Worm (Caenorhabditis elegans) whole organism, young adult: ENCODE results near the gene F48E8.8.
A peak's percentile ranks its signal among the peaks of the same experiment; 100 is the strongest.

Experiments
- K12H6.12 ChIP-seq: fragments of 200-800 bp; sonication (Bioruptor generic); optimal IDR thresholded peaks from 2 replicates; lab custom pipeline; 2018; ENCODE audit warnings: mild to moderate bottlenecking, missing genetic modification characterization, missing compliant biosample characterization
- Y53G8AR.9 ChIP-seq: fragments of 200-800 bp; sonication (Bioruptor generic); conservative IDR thresholded peaks from 2 replicates; pipeline ENCODE4 v1.3.6; 2022; ENCODE audit warnings: missing genetic modification reagents, missing genetic modification characterization, missing compliant biosample characterization
- Y56A3A.18 ChIP-seq: fragments of 200-800 bp; sonication (Bioruptor generic); IDR thresholded peaks from 2 replicates; pipeline ENCODE4 v1.3.6; 2022; ENCODE audit warnings: missing genetic modification reagents, missing genetic modification characterization, missing compliant biosample characterization
- Y67H2A.10 ChIP-seq: fragments of 200-800 bp; sonication (Bioruptor generic); conservative IDR thresholded peaks from 2 replicates; pipeline ENCODE4 v1.3.6; 2022; ENCODE audit warnings: missing genetic modification reagents, missing genetic modification characterization, missing compliant biosample characterization
- ZK185.1 ChIP-seq: sonication (generic microtip); optimal IDR thresholded peaks from 2 replicates; lab custom pipeline; 2016; ENCODE audit warnings: mild to moderate bottlenecking, missing genetic modification characterization, missing compliant biosample characterization; ENCODE audit not compliant: poor library complexity, severe bottlenecking
- aptf-3 ChIP-seq: fragments of 200-800 bp; sonication (Bioruptor generic); IDR thresholded peaks from 2 replicates; pipeline ENCODE4 v1.3.6; 2022; ENCODE audit warnings: missing genetic modification characterization, missing compliant biosample characterization
- attf-3 ChIP-seq: fragments of 200-800 bp; sonication (Bioruptor generic); conservative IDR thresholded peaks from 2 replicates; pipeline ENCODE4 v1.3.6; 2022; ENCODE audit warnings: missing genetic modification reagents, missing genetic modification characterization, missing compliant biosample characterization
- attf-5 ChIP-seq: fragments of 200-800 bp; sonication (Bioruptor generic); optimal IDR thresholded peaks from 2 replicates; lab custom pipeline; 2018; ENCODE audit warnings: mild to moderate bottlenecking, missing genetic modification characterization, missing compliant biosample characterization
- ceh-27 ChIP-seq: fragments of 200-800 bp; sonication (Bioruptor generic); optimal IDR thresholded peaks from 2 replicates; lab custom pipeline; 2018; ENCODE audit warnings: mild to moderate bottlenecking, missing genetic modification characterization, moderate library complexity, missing compliant biosample characterization
- ceh-40 ChIP-seq: fragments of 200-800 bp; sonication (Bioruptor generic); IDR thresholded peaks from 2 replicates; pipeline ENCODE4 v1.3.6; 2022; ENCODE audit warnings: missing genetic modification characterization, missing compliant biosample characterization
- chd-7 ChIP-seq: sonication (generic microtip); optimal IDR thresholded peaks from 2 replicates; lab custom pipeline; 2016; ENCODE audit warnings: mild to moderate bottlenecking, missing genetic modification characterization, moderate library complexity, missing compliant biosample characterization
- die-1 ChIP-seq: sonication (generic microtip); optimal IDR thresholded peaks from 2 replicates; lab custom pipeline; 2016; ENCODE audit warnings: missing genotype, mild to moderate bottlenecking, missing genetic modification characterization, missing compliant biosample characterization
- dpl-1 ChIP-seq: fragments of 150-350 bp; optimal IDR thresholded peaks from 2 replicates; lab custom pipeline; 2014; ENCODE audit warnings: missing biosample characterization, missing genetic modification reagents, missing genetic modification characterization
- efl-1 ChIP-seq: fragments of 150-350 bp; optimal IDR thresholded peaks from 2 replicates; lab custom pipeline; 2014; ENCODE audit warnings: missing biosample characterization, missing genetic modification reagents, missing genetic modification characterization
- fkh-3 ChIP-seq: sonication (generic microtip); optimal IDR thresholded peaks from 2 replicates; lab custom pipeline; 2016; ENCODE audit warnings: mild to moderate bottlenecking, missing genetic modification characterization, missing compliant biosample characterization
- hlh-26 ChIP-seq: fragments of 200-800 bp; sonication (Bioruptor generic); conservative IDR thresholded peaks from 2 replicates; pipeline ENCODE4 v1.3.6; 2022; ENCODE audit warnings: missing genetic modification reagents, missing genetic modification characterization, missing compliant biosample characterization
- hmg-20 ChIP-seq: fragments of 200-800 bp; sonication (Bioruptor generic); IDR thresholded peaks from 2 replicates; pipeline ENCODE4 v1.3.6; 2022; ENCODE audit warnings: missing genetic modification reagents, missing genetic modification characterization, missing compliant biosample characterization
- let-607 ChIP-seq, 2 experiments: fragments of 200-800 bp in 1 of 2; sonication (Bioruptor generic) in 1 of 2; sonication (generic microtip) in 1 of 2; optimal IDR thresholded peaks; 2 replicates each; lab custom pipeline; 2016 to 2018; ENCODE audit warnings: mild to moderate bottlenecking in 2 of 2, missing compliant biosample characterization in 2 of 2, missing genetic modification characterization in 2 of 2, moderate library complexity in 2 of 2, missing genotype in 1 of 2
- lin-35 ChIP-seq, 3 experiments: fragments of 150-350 bp in 2 of 3; sonication (generic microtip) in 1 of 3; optimal IDR thresholded peaks; 2 replicates each; lab custom pipeline; 2014 to 2018; ENCODE audit warnings: missing biosample characterization in 3 of 3, missing genetic modification characterization in 3 of 3, missing genetic modification reagents in 3 of 3
- mcd-1 ChIP-seq: fragments of 200-800 bp; sonication (Bioruptor generic); IDR thresholded peaks from 2 replicates; pipeline ENCODE4 v1.3.6; 2022; ENCODE audit warnings: missing genetic modification reagents, missing genetic modification characterization, missing compliant biosample characterization
- mel-28 ChIP-seq: sonication (generic microtip); optimal IDR thresholded peaks from 2 replicates; lab custom pipeline; 2016; ENCODE audit warnings: borderline replicate concordance, mild to moderate bottlenecking, missing genetic modification characterization, missing compliant biosample characterization
- mes-4 ChIP-seq: sonication (generic microtip); optimal IDR thresholded peaks from 2 replicates; lab custom pipeline; 2016; ENCODE audit warnings: missing genotype, missing genetic modification characterization, missing compliant biosample characterization
- mxl-1 ChIP-seq: sonication (generic microtip); optimal IDR thresholded peaks from 2 replicates; lab custom pipeline; 2016; ENCODE audit warnings: missing genetic modification characterization, missing compliant biosample characterization
- nfya-2 ChIP-seq: fragments of 200-800 bp; sonication (Bioruptor generic); IDR thresholded peaks from 2 replicates; pipeline ENCODE4 v1.3.6; 2022; ENCODE audit warnings: missing genetic modification reagents, missing genetic modification characterization, missing compliant biosample characterization
- nfyb-1 ChIP-seq: fragments of 200-800 bp; sonication (Bioruptor generic); IDR thresholded peaks from 2 replicates; pipeline ENCODE4 v1.3.6; 2022; ENCODE audit warnings: missing genetic modification reagents, missing genetic modification characterization, missing compliant biosample characterization
- nhr-27 ChIP-seq: fragments of 200-800 bp; sonication (Bioruptor generic); optimal IDR thresholded peaks from 2 replicates; lab custom pipeline; 2018; ENCODE audit warnings: mild to moderate bottlenecking, missing genetic modification characterization, moderate library complexity, missing compliant biosample characterization
- rcor-1 ChIP-seq: fragments of 200-800 bp; sonication (Bioruptor generic); IDR thresholded peaks from 2 replicates; pipeline ENCODE4 v1.3.6; 2022; ENCODE audit warnings: missing genetic modification reagents, missing genetic modification characterization, missing compliant biosample characterization
- repo-1 ChIP-seq: sonication (generic microtip); optimal IDR thresholded peaks from 2 replicates; lab custom pipeline; 2017; ENCODE audit warnings: mild to moderate bottlenecking, missing genetic modification characterization, missing compliant biosample characterization
- rpc-1 ChIP-seq, 2 experiments: fragments of 150-350 bp in 1 of 2; sonication (generic microtip) in 1 of 2; optimal IDR thresholded peaks; 2 replicates each; lab custom pipeline; 2014 to 2018; ENCODE audit warnings: missing biosample characterization in 1 of 2, missing genetic modification characterization in 1 of 2, missing genetic modification reagents in 1 of 2, missing genotype in 1 of 2
- sdz-38 ChIP-seq: sonication (generic microtip); optimal IDR thresholded peaks from 2 replicates; lab custom pipeline; 2016; ENCODE audit warnings: missing genotype, missing genetic modification characterization, missing compliant biosample characterization
- snpc-4 ChIP-seq, 5 experiments: fragments of 150-350 bp in 1 of 5; sonication (generic microtip) in 4 of 5; optimal IDR thresholded peaks; 2 replicates each; lab custom pipeline; 2014 to 2018; ENCODE audit warnings: missing genetic modification characterization in 5 of 5, missing biosample characterization in 3 of 5, antibody characterized with exemption in 2 of 5, mild to moderate bottlenecking in 2 of 5, missing compliant biosample characterization in 2 of 5, missing genotype in 2 of 5, moderate library complexity in 2 of 5, missing genetic modification reagents in 1 of 5
- sptf-2 ChIP-seq: fragments of 200-800 bp; sonication (Bioruptor generic); optimal IDR thresholded peaks from 2 replicates; lab custom pipeline; 2018; ENCODE audit warnings: mild to moderate bottlenecking, missing genetic modification characterization, missing compliant biosample characterization
- xnd-1 ChIP-seq: sonication (generic microtip); optimal IDR thresholded peaks from 2 replicates; lab custom pipeline; 2016; ENCODE audit warnings: missing genotype, missing genetic modification reagents, missing genetic modification characterization, missing compliant biosample characterization

Gene F48E8.8

ce11 chrIII:5498973-5499372, 49.4 kb upstream of the F48E8.8 start, which contains the start of gene R02F2.9 (continued):
- no peak for TF ChIP-seq mes-4 (tag; lab: Kevin White, UChicago)
- no peak for TF ChIP-seq chd-7 (tag; lab: Kevin White, UChicago)
- no peak for TF ChIP-seq attf-5 (GFP tag; lab: Kevin White, UChicago)
- no peak for TF ChIP-seq ceh-27
- no peak for TF ChIP-seq let-607 (tag; optimal IDR thresholded peaks at IDR 0.05; lab: Kevin White, UChicago)
- TF ChIP-seq dpl-1, result peak; percentile 35
- peak; percentile 44 for TF ChIP-seq efl-1 (GFP tag; lab: Kevin White, UChicago)
- TF ChIP-seq attf-3 (GFP tag; lab: Robert Waterston, UW), result peak; percentile 95
- no peak for TF ChIP-seq rcor-1 (GFP tag; lab: Robert Waterston, UW)
- TF ChIP-seq Y53G8AR.9 (GFP tag; lab: Robert Waterston, UW), result no peak
- no peak for TF ChIP-seq sdz-38
- TF ChIP-seq die-1 (tag; lab: Kevin White, UChicago), result no peak

- TF ChIP-seq Y53G8AR.9 (GFP tag; lab: Robert Waterston, UW) (no peak), mel-28 (tag; lab: Kevin White, UChicago) (no peak)
These were observed 45.6 kb upstream of the F48E8.8 start, which contains the start of gene R02F2.8 for ce11 chrIII:5495168-5495567. TSS of gene R02F2.8 (minus strand) at chrIII:5495268.

- no peak for TF ChIP-seq rpc-1 (optimal IDR thresholded peaks at IDR 0.05; lab: Kevin White, UChicago)
- TF ChIP-seq rpc-1 (tag; optimal IDR thresholded peaks at IDR 0.05; lab: Kevin White, UChicago), result no peak
- TF ChIP-seq repo-1 (tag; lab: Kevin White, UChicago), result no peak
- no peak for TF ChIP-seq snpc-4 (GFP tag; optimal IDR thresholded peaks at IDR 0.05; lab: Kevin White, UChicago)
- TF ChIP-seq snpc-4 (tag; optimal IDR thresholded peaks at IDR 0.05; lab: Kevin White, UChicago), result no peak
- TF ChIP-seq sptf-2 (GFP tag; lab: Kevin White, UChicago), result no peak
- no peak for TF ChIP-seq hmg-20
- no peak for TF ChIP-seq lin-35 (GFP tag; optimal IDR thresholded peaks at IDR 0.05; lab: Kevin White, UChicago)
- TF ChIP-seq nfya-2, result no peak
- no peak for TF ChIP-seq mcd-1
- no peak for TF ChIP-seq nfyb-1 (GFP tag; lab: Robert Waterston, UW)
- TF ChIP-seq fkh-3, result no peak
- TF ChIP-seq ZK185.1 (tag; lab: Kevin White, UChicago), result no peak
- no peak for TF ChIP-seq ceh-40 (GFP tag; lab: Robert Waterston, UW)
- no peak for TF ChIP-seq mxl-1 (tag; lab: Kevin White, UChicago)
- no peak for TF ChIP-seq Y67H2A.10
- no peak for TF ChIP-seq aptf-3
- no peak for TF ChIP-seq Y56A3A.18 (GFP tag; lab: Robert Waterston, UW)
These were observed 37.5 kb upstream of the F48E8.8 start, which contains the start of gene osg-1 for ce11 chrIII:5487087-5487603. TSS of gene osg-1 (plus strand) at chrIII:5487553.

ce11 chrIII:5486345-5486744, 36.7 kb upstream of the F48E8.8 start:
- TF ChIP-seq nhr-27 (tag; lab: Kevin White, UChicago) (no peak), hlh-26 (GFP tag; lab: Robert Waterston, UW) (no peak), K12H6.12 (no peak), Y53G8AR.9 (GFP tag; lab: Robert Waterston, UW) (no peak), efl-1 (GFP tag; lab: Kevin White, UChicago) (no peak), Y56A3A.18 (GFP tag; lab: Robert Waterston, UW) (no peak), xnd-1 (no peak)
